Fruit fly (Drosophila melanogaster) whole organism, embryonic: ENCODE measurements around the gene CG46270.

Source experiments
- Atf6 ChIP-seq: fragments of 200-800 bp; sonication (Bioruptor generic); IDR thresholded peaks from 2 replicates; pipeline ENCODE4 v1.3.6; 2022; ENCODE audit warnings: missing biosample characterization, missing genetic modification characterization
- CG11504 ChIP-seq: fragments of 200-800 bp; sonication (Bioruptor generic); optimal IDR thresholded peaks from 3 replicates; lab custom pipeline; 2019; ENCODE audit warnings: missing biosample characterization, mild to moderate bottlenecking, missing genetic modification characterization, moderate library complexity
- CG12299 ChIP-seq: fragments of 200-800 bp; sonication (Bioruptor generic); optimal IDR thresholded peaks from 2 replicates; lab custom pipeline; 2018; ENCODE audit warnings: missing biosample characterization, mild to moderate bottlenecking, missing genetic modification characterization
- CG12659 ChIP-seq: fragments of 200-800 bp; sonication (Bioruptor generic); optimal IDR thresholded peaks from 3 replicates; lab custom pipeline; 2017; ENCODE audit warnings: mild to moderate bottlenecking, missing biosample characterization, missing genetic modification reagents, missing genetic modification characterization
- CG14050 ChIP-seq: fragments of 200-800 bp; sonication (Bioruptor generic); IDR thresholded peaks from 3 replicates; pipeline ENCODE4 v1.3.6; 2022; ENCODE audit warnings: missing biosample characterization, missing genetic modification characterization
- CG16813 ChIP-seq: fragments of 200-800 bp; sonication (Bioruptor generic); IDR thresholded peaks from 3 replicates; pipeline ENCODE4 v1.3.6; 2022; ENCODE audit warnings: missing biosample characterization, missing genetic modification characterization; ENCODE audit not compliant: partially characterized antibody
- CG17328 ChIP-seq: fragments of 200-800 bp; sonication (Bioruptor generic); IDR thresholded peaks from 2 replicates; pipeline ENCODE4 v1.3.6; 2022; ENCODE audit warnings: missing biosample characterization, missing genetic modification characterization
- CG17361 ChIP-seq: fragments of 200-800 bp; sonication (Bioruptor generic); IDR thresholded peaks from 3 replicates; pipeline ENCODE4 v1.3.6; 2022; ENCODE audit warnings: missing biosample characterization, missing genetic modification characterization
- CG17912 ChIP-seq: fragments of 200-800 bp; sonication (Bioruptor generic); optimal IDR thresholded peaks from 2 replicates; lab custom pipeline; 2018; ENCODE audit warnings: missing biosample characterization, mild to moderate bottlenecking, missing genetic modification characterization
- CG18764 ChIP-seq: fragments of 200-800 bp; sonication (Bioruptor generic); optimal IDR thresholded peaks from 3 replicates; lab custom pipeline; 2016; ENCODE audit warnings: missing biosample characterization, missing genetic modification characterization
- CG2120 ChIP-seq: fragments of 200-800 bp; sonication (Bioruptor generic); optimal IDR thresholded peaks from 3 replicates; lab custom pipeline; 2016; ENCODE audit warnings: missing biosample characterization, missing genetic modification characterization
- CG6813 ChIP-seq: fragments of 200-800 bp; sonication (Bioruptor generic); optimal IDR thresholded peaks from 2 replicates; lab custom pipeline; 2017; ENCODE audit warnings: missing biosample characterization, missing genetic modification characterization, mild to moderate bottlenecking, moderate library complexity, missing genetic modification reagents
- CG8089 ChIP-seq: fragments of 200-800 bp; sonication (Bioruptor generic); optimal IDR thresholded peaks from 3 replicates; lab custom pipeline; 2016; ENCODE audit warnings: missing biosample characterization, missing genetic modification characterization
- CG9797 ChIP-seq: fragments of 200-800 bp; sonication (Bioruptor generic); optimal IDR thresholded peaks from 3 replicates; lab custom pipeline; 2018; ENCODE audit warnings: missing biosample characterization, mild to moderate bottlenecking, missing genetic modification characterization
- CG9876 ChIP-seq: fragments of 200-800 bp; sonication (Bioruptor generic); optimal IDR thresholded peaks from 2 replicates; lab custom pipeline; 2016; ENCODE audit warnings: missing biosample characterization, missing genetic modification characterization
- Dp ChIP-seq: fragments of 200-800 bp; sonication (Bioruptor generic); optimal IDR thresholded peaks from 2 replicates; lab custom pipeline; 2018; ENCODE audit warnings: missing biosample characterization, mild to moderate bottlenecking, missing genetic modification characterization, moderate library complexity
- Dref ChIP-seq: fragments of 200-800 bp; sonication (Bioruptor generic); IDR thresholded peaks from 2 replicates; pipeline ENCODE4 v1.3.6; 2022; ENCODE audit warnings: missing biosample characterization, missing genetic modification characterization
- HmgD ChIP-seq: fragments of 200-800 bp; sonication (Bioruptor generic); optimal IDR thresholded peaks from 3 replicates; lab custom pipeline; 2016; ENCODE audit warnings: missing biosample characterization, missing genetic modification characterization
- HmgZ ChIP-seq: fragments of 200-800 bp; sonication (Bioruptor generic); optimal IDR thresholded peaks from 2 replicates; lab custom pipeline; 2018; ENCODE audit warnings: missing biosample characterization, mild to moderate bottlenecking, missing genetic modification characterization
- MESR4 ChIP-seq: fragments of 200-800 bp; sonication (Bioruptor generic); optimal IDR thresholded peaks from 2 replicates; lab custom pipeline; 2018; ENCODE audit warnings: missing biosample characterization, mild to moderate bottlenecking, missing genetic modification characterization, moderate library complexity
- NC2α ChIP-seq: fragments of 200-800 bp; sonication (Bioruptor generic); optimal IDR thresholded peaks from 2 replicates; lab custom pipeline; 2016; ENCODE audit warnings: missing biosample characterization, missing genetic modification characterization
- Opbp ChIP-seq: fragments of 200-800 bp; sonication (Bioruptor generic); IDR thresholded peaks from 3 replicates; pipeline ENCODE4 v1.3.6; 2022; ENCODE audit warnings: missing biosample characterization, missing genetic modification characterization; ENCODE audit not compliant: partially characterized antibody
- Sin3A ChIP-seq: fragments of >200 bp; optimal IDR thresholded peaks from 2 replicates; lab custom pipeline; 2018
- Six4 ChIP-seq: fragments of 200-800 bp; sonication (Bioruptor generic); optimal IDR thresholded peaks from 2 replicates; lab custom pipeline; 2016; ENCODE audit warnings: missing biosample characterization, missing genetic modification characterization
- Sox100B ChIP-seq: fragments of 200-800 bp; sonication (Bioruptor generic); optimal IDR thresholded peaks from 3 replicates; lab custom pipeline; 2018; ENCODE audit warnings: missing biosample characterization, mild to moderate bottlenecking, missing genetic modification characterization
- Usf ChIP-seq: fragments of 200-800 bp; sonication (Bioruptor generic); optimal IDR thresholded peaks from 2 replicates; lab custom pipeline; 2017; ENCODE audit warnings: missing genotype, missing biosample characterization, missing genetic modification characterization
- abd-A ChIP-seq: fragments of 200-800 bp; sonication (Bioruptor generic); optimal IDR thresholded peaks from 3 replicates; lab custom pipeline; 2019; ENCODE audit warnings: missing biosample characterization, mild to moderate bottlenecking, missing genetic modification characterization, moderate library complexity
- cad ChIP-seq: fragments of >200 bp; optimal IDR thresholded peaks from 2 replicates; lab custom pipeline; 2017; ENCODE audit warnings: missing biosample characterization, missing genetic modification characterization
- corto ChIP-seq: fragments of 200-800 bp; sonication (Bioruptor generic); optimal IDR thresholded peaks from 2 replicates; lab custom pipeline; 2016; ENCODE audit warnings: missing biosample characterization, mild to moderate bottlenecking, missing genetic modification characterization, moderate library complexity
- cwo ChIP-seq: fragments of 200-800 bp; sonication (Bioruptor generic); optimal IDR thresholded peaks from 3 replicates; lab custom pipeline; 2017; ENCODE audit warnings: missing biosample characterization, missing genetic modification characterization, mild to moderate bottlenecking, moderate library complexity, missing genetic modification reagents
- danr ChIP-seq: fragments of 200-800 bp; sonication (Bioruptor generic); IDR thresholded peaks from 2 replicates; pipeline ENCODE4 v1.3.6; 2022; ENCODE audit warnings: missing biosample characterization, missing genetic modification characterization
- dati ChIP-seq: fragments of 200-800 bp; sonication (Bioruptor generic); IDR thresholded peaks from 2 replicates; pipeline ENCODE4 v1.3.6; 2022; ENCODE audit warnings: missing biosample characterization, missing genetic modification characterization
- gcm2 ChIP-seq: fragments of 200-800 bp; sonication (Bioruptor generic); optimal IDR thresholded peaks from 2 replicates; lab custom pipeline; 2016; ENCODE audit warnings: missing biosample characterization, missing genetic modification characterization
- gem ChIP-seq: fragments of 200-800 bp; sonication (Bioruptor generic); optimal IDR thresholded peaks from 2 replicates; lab custom pipeline; 2019; ENCODE audit warnings: missing biosample characterization, mild to moderate bottlenecking, missing genetic modification characterization, moderate library complexity
- her ChIP-seq: fragments of 200-800 bp; sonication (Bioruptor generic); optimal IDR thresholded peaks from 2 replicates; lab custom pipeline; 2016; ENCODE audit warnings: missing biosample characterization, missing genetic modification characterization
- lilli ChIP-seq: fragments of 200-800 bp; sonication (Bioruptor generic); optimal IDR thresholded peaks from 3 replicates; lab custom pipeline; 2016; ENCODE audit warnings: missing biosample characterization, missing genetic modification characterization
- mld ChIP-seq: fragments of 200-800 bp; sonication (Bioruptor generic); IDR thresholded peaks from 3 replicates; pipeline ENCODE4 v1.3.6; 2022; ENCODE audit warnings: missing biosample characterization, missing genetic modification characterization; ENCODE audit not compliant: partially characterized antibody
- nom ChIP-seq: fragments of 200-800 bp; sonication (Bioruptor generic); optimal IDR thresholded peaks from 2 replicates; lab custom pipeline; 2017; ENCODE audit warnings: missing biosample characterization, missing genetic modification characterization, mild to moderate bottlenecking, moderate library complexity, missing genetic modification reagents
- pho ChIP-seq: fragments of 200-800 bp; sonication (Bioruptor generic); optimal IDR thresholded peaks from 2 replicates; lab custom pipeline; 2016; ENCODE audit warnings: missing biosample characterization, missing genetic modification characterization
- pita ChIP-seq: fragments of 200-800 bp; sonication (Bioruptor generic); optimal IDR thresholded peaks from 2 replicates; lab custom pipeline; 2017; ENCODE audit warnings: missing biosample characterization, mild to moderate bottlenecking, missing genetic modification characterization
- sens ChIP-seq: fragments of 200-800 bp; sonication (Bioruptor generic); peaks from one replicate; lab custom pipeline; 2016; ENCODE audit warnings: missing biosample characterization, missing genetic modification characterization
- sima ChIP-seq: fragments of 200-800 bp; sonication (Bioruptor generic); optimal IDR thresholded peaks from 2 replicates; lab custom pipeline; 2016; ENCODE audit warnings: missing biosample characterization, missing genetic modification characterization
- sisA ChIP-seq: fragments of 200-800 bp; sonication (Bioruptor generic); IDR thresholded peaks from 2 replicates; pipeline ENCODE4 v1.3.6; 2022; ENCODE audit warnings: missing biosample characterization, missing genetic modification characterization
- sqz ChIP-seq: fragments of 200-800 bp; sonication (Bioruptor generic); optimal IDR thresholded peaks from 3 replicates; lab custom pipeline; 2018; ENCODE audit warnings: missing biosample characterization, mild to moderate bottlenecking, missing genetic modification characterization
- sug ChIP-seq: fragments of 200-800 bp; optimal IDR thresholded peaks from 2 replicates; lab custom pipeline; 2019; ENCODE audit warnings: missing biosample characterization, mild to moderate bottlenecking, missing genetic modification characterization, moderate library complexity
- wdn ChIP-seq: fragments of 200-800 bp; sonication (Bioruptor generic); IDR thresholded peaks from 2 replicates; pipeline ENCODE4 v1.3.6; 2022; ENCODE audit warnings: missing biosample characterization, missing genetic modification characterization
- z ChIP-seq: fragments of 200-800 bp; sonication (Bioruptor generic); IDR thresholded peaks from 3 replicates; pipeline ENCODE4 v1.3.6; 2022; ENCODE audit warnings: missing biosample characterization, missing genetic modification characterization

CG46270 gene

dm6 chr3R:10384474-10384873 is 43.8 kb downstream of the CG46270 start:
- TF ChIP-seq cwo (GFP tag; lab: Kevin White, UChicago) (peak; percentile 100), gem (tag; lab: Kevin White, UChicago) (peak; percentile 16)
- TF ChIP-seq, all 482 proteins: peak for 2; not testable (repeated sequence) for 480

- peak; percentile 7 for TF ChIP-seq gem (tag; lab: Kevin White, UChicago)
- TF ChIP-seq cwo (GFP tag; lab: Kevin White, UChicago), result peak; percentile 98
Observed at dm6 chr3R:10380979-10381378, 47.2 kb downstream of the CG46270 start.

dm6 chr3R:10380025-10380424 is 48.2 kb downstream of the CG46270 start:
- TF ChIP-seq Dp, result no peak
- no peak for TF ChIP-seq CG14050
- TF ChIP-seq CG17912 (GFP tag; lab: Kevin White, UChicago), result no peak
- no peak for TF ChIP-seq CG12299
- no peak for TF ChIP-seq dati (GFP tag; lab: Robert Waterston, UW)
- TF ChIP-seq her (GFP tag; lab: Kevin White, UChicago), result peak; percentile 2
- TF ChIP-seq Usf (GFP tag; lab: Kevin White, UChicago), result no peak
- TF ChIP-seq Sin3A (lab: Kevin White, UChicago), result no peak
- peak; percentile 19 for TF ChIP-seq lilli (GFP tag; lab: Kevin White, UChicago)
- no peak for TF ChIP-seq CG9876 (GFP tag; lab: Kevin White, UChicago)
- no peak for TF ChIP-seq Atf6
- no peak for TF ChIP-seq CG17328 (GFP tag; lab: Robert Waterston, UW)
- TF ChIP-seq Opbp (GFP tag; lab: Robert Waterston, UW), result no peak
- no peak for TF ChIP-seq pita (GFP tag; lab: Kevin White, UChicago)
- TF ChIP-seq CG2120, result peak; percentile 70
- no peak for TF ChIP-seq sqz
- no peak for TF ChIP-seq CG17361
- no peak for TF ChIP-seq sima (GFP tag; lab: Kevin White, UChicago)
- TF ChIP-seq NC2α (GFP tag; lab: Kevin White, UChicago), result no peak
- TF ChIP-seq danr (GFP tag; lab: Robert Waterston, UW), result no peak
- TF ChIP-seq CG12659 (GFP tag; lab: Kevin White, UChicago), result peak; percentile 4
- no peak for TF ChIP-seq MESR4
- peak; percentile 11 for TF ChIP-seq cwo (GFP tag; lab: Kevin White, UChicago)
- no peak for TF ChIP-seq CG8089 (GFP tag; lab: Kevin White, UChicago)
- no peak for TF ChIP-seq sisA (GFP tag; lab: Robert Waterston, UW)
- TF ChIP-seq cad (GFP tag; lab: Kevin White, UChicago), result no peak
- TF ChIP-seq sug (tag; lab: Kevin White, UChicago), result peak; percentile 42
- TF ChIP-seq nom (GFP tag; lab: Kevin White, UChicago), result no peak
- TF ChIP-seq CG6813 (GFP tag; lab: Kevin White, UChicago), result no peak
- TF ChIP-seq CG18764, result no peak
- TF ChIP-seq CG11504, result peak; percentile 1
- no peak for TF ChIP-seq CG16813 (GFP tag; lab: Robert Waterston, UW)
- TF ChIP-seq z, result no peak
- TF ChIP-seq wdn (GFP tag; lab: Robert Waterston, UW), result no peak
- no peak for TF ChIP-seq Dref (GFP tag; lab: Robert Waterston, UW)
- TF ChIP-seq gcm2 (GFP tag; lab: Kevin White, UChicago), result no peak
- TF ChIP-seq sens (GFP tag; lab: Kevin White, UChicago), result peak; percentile 64
- TF ChIP-seq pho (GFP tag; lab: Kevin White, UChicago), result peak; percentile 9
- no peak for TF ChIP-seq HmgZ (tag; lab: Kevin White, UChicago)
- TF ChIP-seq mld, result no peak
- no peak for TF ChIP-seq Sox100B (GFP tag; lab: Kevin White, UChicago)
- no peak for TF ChIP-seq abd-A (tag; lab: Kevin White, UChicago)
- TF ChIP-seq CG9797 (GFP tag; lab: Kevin White, UChicago), result no peak
- TF ChIP-seq corto (GFP tag; lab: Kevin White, UChicago), result no peak
- TF ChIP-seq HmgD (GFP tag; lab: Kevin White, UChicago), result no peak
- TF ChIP-seq Six4 (GFP tag; lab: Kevin White, UChicago), result no peak
